Worm (Caenorhabditis elegans) whole organism, early embryonic: ENCODE data around the gene T03G11.10.

ENCODE experiments used
- B0310.2 ChIP-seq: sonication (generic microtip); optimal IDR thresholded peaks from 2 replicates; lab custom pipeline; 2016; ENCODE audit warnings: mild to moderate bottlenecking, missing genetic modification characterization, missing compliant biosample characterization
- F13C5.2 ChIP-seq: sonication (generic microtip); optimal IDR thresholded peaks from 2 replicates; lab custom pipeline; 2017; ENCODE audit warnings: mild to moderate bottlenecking, missing genetic modification characterization, inconsistent platforms, missing compliant biosample characterization
- ama-1 ChIP-seq: fragments of 150-350 bp; optimal IDR thresholded peaks from 2 replicates; lab custom pipeline; 2014
- ceh-13 ChIP-seq: fragments of 200-800 bp; sonication (Bioruptor generic); optimal IDR thresholded peaks from 2 replicates; lab custom pipeline; 2018; ENCODE audit warnings: mild to moderate bottlenecking, missing genetic modification characterization, missing compliant biosample characterization
- ceh-36 ChIP-seq: sonication (generic microtip); optimal IDR thresholded peaks from 2 replicates; lab custom pipeline; 2016; ENCODE audit warnings: missing genetic modification characterization, inconsistent platforms, missing compliant biosample characterization
- ets-7 ChIP-seq: sonication (generic microtip); optimal IDR thresholded peaks from 2 replicates; lab custom pipeline; 2016; ENCODE audit warnings: missing genotype, missing genetic modification characterization, missing compliant biosample characterization
- flt-1 ChIP-seq: fragments of 200-800 bp; sonication (Bioruptor generic); IDR thresholded peaks from 2 replicates; pipeline ENCODE4 v1.3.6; 2022; ENCODE audit warnings: missing genetic modification characterization, missing compliant biosample characterization
- hmbx-1 ChIP-seq: sonication (generic microtip); optimal IDR thresholded peaks from 2 replicates; lab custom pipeline; 2016; ENCODE audit warnings: mild to moderate bottlenecking, missing genetic modification characterization, missing compliant biosample characterization
- hmg-4 ChIP-seq: fragments of 200-800 bp; sonication (Bioruptor generic); optimal IDR thresholded peaks from 2 replicates; lab custom pipeline; 2018; ENCODE audit warnings: mild to moderate bottlenecking, missing genetic modification characterization, missing compliant biosample characterization
- hnd-1 ChIP-seq: sonication (generic microtip); optimal IDR thresholded peaks from 2 replicates; lab custom pipeline; 2016; ENCODE audit warnings: missing genetic modification characterization, missing compliant biosample characterization
- sea-1 ChIP-seq: fragments of 200-800 bp; sonication (Bioruptor generic); conservative IDR thresholded peaks from 2 replicates; pipeline ENCODE4 v1.3.6; 2022; ENCODE audit warnings: missing genetic modification characterization, missing compliant biosample characterization
- tbx-11 ChIP-seq: fragments of 200-800 bp; sonication (Bioruptor generic); IDR thresholded peaks from 2 replicates; pipeline ENCODE4 v1.3.6; 2022; ENCODE audit warnings: missing genetic modification characterization, missing compliant biosample characterization
- tbx-37 ChIP-seq: fragments of 200-800 bp; sonication (Bioruptor generic); conservative IDR thresholded peaks from 2 replicates; pipeline ENCODE4 v1.3.6; 2022; ENCODE audit warnings: missing genetic modification reagents, missing genetic modification characterization, missing compliant biosample characterization

- no peak for TF ChIP-seq hmbx-1 (tag; lab: Kevin White, UChicago)
- TF ChIP-seq ets-7 (tag; lab: Kevin White, UChicago) = no peak
- no peak for TF ChIP-seq F13C5.2 (tag; lab: Kevin White, UChicago)
- no peak for TF ChIP-seq hnd-1 (tag; lab: Kevin White, UChicago)
- TF ChIP-seq ama-1 = no peak
- TF ChIP-seq sea-1 (GFP tag; lab: Robert Waterston, UW) = no peak
- no peak for TF ChIP-seq ceh-13 (GFP tag; lab: Kevin White, UChicago)
- no peak for TF ChIP-seq tbx-37 (GFP tag; lab: Robert Waterston, UW)
- TF ChIP-seq B0310.2 (tag; lab: Kevin White, UChicago) = no peak
- no peak for TF ChIP-seq flt-1 (GFP tag; lab: Robert Waterston, UW)
- no peak for TF ChIP-seq ceh-36 (tag; lab: Kevin White, UChicago)
- TF ChIP-seq tbx-11 = no peak
- TF ChIP-seq hmg-4 (GFP tag; lab: Kevin White, UChicago) = no peak
Measured at ce11 chrX:5195462-5196160, 24.6 kb upstream of the T03G11.10 start, which contains the start of gene pqn-62.
